Fruit fly (Drosophila melanogaster) whole organism: ENCODE measurements around the gene CG11695.

Experiments used
- CG8478 ChIP-seq: fragments of >200 bp; optimal IDR thresholded peaks from 2 replicates; lab custom pipeline; 2018; ENCODE audit warnings: inconsistent platforms
- Dll ChIP-seq: fragments of >200 bp; optimal IDR thresholded peaks from 2 replicates; lab custom pipeline; 2017
- EcR ChIP-seq, 2 experiments: fragments of >200 bp; optimal IDR thresholded peaks; 2 replicates each; lab custom pipeline; 2017; ENCODE audit warnings: missing biosample characterization in 2 of 2, missing genetic modification characterization in 2 of 2, missing genetic modification reagents in 2 of 2
- pan ChIP-seq: fragments of >200 bp; optimal IDR thresholded peaks from 2 replicates; lab custom pipeline; 2017
- psq ChIP-seq: fragments of >200 bp; optimal IDR thresholded peaks from 2 replicates; lab custom pipeline; 2017
- usp ChIP-seq: fragments of >200 bp; optimal IDR thresholded peaks from 2 replicates; lab custom pipeline; 2017; ENCODE audit warnings: missing biosample characterization, missing genetic modification characterization, mixed read lengths

DNA sequence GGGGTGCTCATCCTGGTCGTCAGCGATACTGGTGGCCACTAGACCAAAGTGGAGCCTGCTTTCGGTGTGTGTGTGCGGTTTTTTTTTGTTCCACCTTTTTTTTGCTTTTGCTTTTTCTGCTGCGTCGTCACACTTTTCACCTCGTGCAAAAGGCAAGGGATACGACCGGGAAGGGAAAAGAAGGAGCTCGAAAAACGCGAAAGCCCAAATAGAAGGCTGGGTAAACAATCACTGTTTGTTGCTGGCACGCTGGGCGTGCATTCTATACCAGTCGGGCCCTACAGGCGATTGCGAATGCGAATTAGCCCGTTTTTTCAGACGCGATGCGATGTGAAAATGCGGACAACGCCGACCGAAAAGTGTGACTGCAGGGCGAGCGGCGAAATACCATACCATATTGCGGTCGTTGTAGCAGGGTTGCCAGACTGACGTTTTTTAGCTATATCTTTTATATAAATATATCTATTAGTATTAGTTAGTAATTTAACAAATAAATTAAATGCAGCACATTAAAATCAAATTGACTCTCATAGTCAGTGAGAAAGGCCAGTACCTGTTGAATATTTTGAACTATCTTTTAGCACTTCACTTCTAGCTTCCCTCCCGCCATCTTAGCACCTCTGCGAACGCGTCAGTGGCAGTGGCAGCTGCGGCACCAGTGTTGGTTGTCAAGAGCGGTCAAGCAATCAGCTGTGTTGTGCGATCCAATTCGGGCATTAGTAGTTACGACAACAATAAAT lies 6.6 kb upstream of the CG11695 start, which contains the start of the genes Polr2A and CG11699:
- TF ChIP-seq CG8478 (lab: Kevin White, UChicago) (no peak), EcR (GFP tag; optimal IDR thresholded peaks at IDR 0.05; lab: Kevin White, UChicago) (no peak), pan (no peak), usp (no peak), Dll (lab: Kevin White, UChicago) (no peak), psq (lab: Kevin White, UChicago) (no peak)
